Worm (Caenorhabditis elegans): Measurements from ENCODE around the gene msp-79.

The msp-79 gene

ce11 chrIV:9761751-9762150 lies 5.2 kb downstream of the msp-79 start:
- TF ChIP-seq aly-2 (tag; optimal IDR thresholded peaks at IDR 0.05) (no peak), lin-14 (GFP tag; optimal IDR thresholded peaks at IDR 0.05) (peak; percentile 59), ceh-88 (GFP tag; IDR thresholded peaks at IDR 0.05) (no peak), unc-30 (tag; optimal IDR thresholded peaks at IDR 0.05) (no peak), dsc-1 (tag; optimal IDR thresholded peaks at IDR 0.05) (peak; percentile 15), rnt-1 (tag; optimal IDR thresholded peaks at IDR 0.05) (peak; percentile 29), fkh-8 (tag; optimal IDR thresholded peaks at IDR 0.05) (peak; percentile 4), nhr-71 (tag; optimal IDR thresholded peaks at IDR 0.05) (peak; percentile 55), nhr-19 (GFP tag; conservative IDR thresholded peaks at IDR 0.05) (peak; percentile 35; the same call in 1 of the 2 replicates), nhr-20 (tag; optimal IDR thresholded peaks at IDR 0.05) (peak; percentile 28)

- no peak for TF ChIP-seq fkh-10 (GFP tag; optimal IDR thresholded peaks at IDR 0.05)
- TF ChIP-seq snpc-4 (tag; optimal IDR thresholded peaks at IDR 0.05): no peak
- TF ChIP-seq ceh-63 (GFP tag; optimal IDR thresholded peaks at IDR 0.05): no peak
- no peak for TF ChIP-seq nhr-90 (tag; optimal IDR thresholded peaks at IDR 0.05; ENCODE audit: poor library complexity)
- no peak for TF ChIP-seq nhr-84 (tag; optimal IDR thresholded peaks at IDR 0.05)
- TF ChIP-seq tbx-2 (tag; optimal IDR thresholded peaks at IDR 0.05): no peak
- TF ChIP-seq ces-1 (GFP tag; optimal IDR thresholded peaks at IDR 0.05): no peak
- no peak for TF ChIP-seq ztf-4 (tag; optimal IDR thresholded peaks at IDR 0.05)
- no peak for TF ChIP-seq irx-1 (tag; optimal IDR thresholded peaks at IDR 0.05)
- TF ChIP-seq efl-1 (optimal IDR thresholded peaks at IDR 0.05): no peak
- no peak for TF ChIP-seq efl-1 (GFP tag; optimal IDR thresholded peaks at IDR 0.05 in 1 of 2)
- TF ChIP-seq ceh-8 (GFP tag; optimal IDR thresholded peaks at IDR 0.05): no peak
- TF ChIP-seq fos-1 (tag; optimal IDR thresholded peaks at IDR 0.05): no peak
- TF ChIP-seq mab-9 (GFP tag; IDR thresholded peaks at IDR 0.05): no peak
- no peak for TF ChIP-seq lin-39 (tag; optimal IDR thresholded peaks at IDR 0.05)
- no peak for TF ChIP-seq hlh-17 (GFP tag; optimal IDR thresholded peaks at IDR 0.05; ENCODE audit: borderline replicate concordance)
- TF ChIP-seq hpl-2 (GFP tag; optimal IDR thresholded peaks at IDR 0.05): no peak
- no peak for TF ChIP-seq swsn-7 (tag; optimal IDR thresholded peaks at IDR 0.05)
- no peak for TF ChIP-seq aly-2 (tag; optimal IDR thresholded peaks at IDR 0.05)
Observed at ce11 chrIV:9757425-9757740, 9.6 kb downstream of the msp-79 start, which contains the start of gene nhr-97. Gene nhr-97 (plus strand): TSS chrIV:9757641.

- TF ChIP-seq fkh-8 (tag; optimal IDR thresholded peaks at IDR 0.05): peak; percentile 61
- TF ChIP-seq nhr-71 (tag; optimal IDR thresholded peaks at IDR 0.05): peak; percentile 61
- peak; percentile 15 to 32 for TF ChIP-seq efl-1 (optimal IDR thresholded peaks at IDR 0.05)
- TF ChIP-seq efl-1 (GFP tag; optimal IDR thresholded peaks at IDR 0.05 in 1 of 2): no peak
- TF ChIP-seq dsc-1 (tag; optimal IDR thresholded peaks at IDR 0.05): peak; percentile 57
- TF ChIP-seq sox-4 (tag; optimal IDR thresholded peaks at IDR 0.05): no peak
- peak in 2 of 3 experiments; percentile 2 to 17 for TF ChIP-seq dpl-1 (GFP tag; optimal IDR thresholded peaks at IDR 0.05)
- TF ChIP-seq blmp-1 (tag; optimal IDR thresholded peaks at IDR 0.05): peak; percentile 80
- no peak for TF ChIP-seq C34B4.2 (tag; optimal IDR thresholded peaks at IDR 0.05)
- no peak for TF ChIP-seq pag-3 (tag; optimal IDR thresholded peaks at IDR 0.05; ENCODE audit: borderline replicate concordance, insufficient read depth)
- TF ChIP-seq unc-62 (GFP tag; optimal IDR thresholded peaks at IDR 0.05): no peak
- no peak for TF ChIP-seq aha-1 (tag; optimal IDR thresholded peaks at IDR 0.05)
- TF ChIP-seq jun-1 (tag; optimal IDR thresholded peaks at IDR 0.05): no peak
- TF ChIP-seq nhr-85 (tag): peak; percentile 90
- no peak for TF ChIP-seq mef-2 (tag; optimal IDR thresholded peaks at IDR 0.05)
- no peak for TF ChIP-seq egl-27 (tag; optimal IDR thresholded peaks at IDR 0.05)
- peak; percentile 28 for TF ChIP-seq nhr-19 (GFP tag; conservative IDR thresholded peaks at IDR 0.05)
- peak; percentile 41 for TF ChIP-seq ztf-4 (tag; optimal IDR thresholded peaks at IDR 0.05)
- TF ChIP-seq nhr-237 (tag; optimal IDR thresholded peaks at IDR 0.05): no peak
- no peak for TF ChIP-seq C04F5.9 (tag; optimal IDR thresholded peaks at IDR 0.05)
- TF ChIP-seq C16A3.4 (tag; optimal IDR thresholded peaks at IDR 0.05): peak; percentile 25
- TF ChIP-seq sptf-1 (tag; optimal IDR thresholded peaks at IDR 0.05): no peak
- TF ChIP-seq mdl-1 (tag; optimal IDR thresholded peaks at IDR 0.05): peak in 1 of 2 experiments; percentile 19
- no peak for TF ChIP-seq skn-1 (tag; optimal IDR thresholded peaks at IDR 0.05)
- TF ChIP-seq irx-1 (tag; optimal IDR thresholded peaks at IDR 0.05): peak; percentile 0
- no peak for TF ChIP-seq Y116A8C.19 (tag; optimal IDR thresholded peaks at IDR 0.05; ENCODE audit: borderline replicate concordance)
- TF ChIP-seq efl-3 (GFP tag; optimal IDR thresholded peaks at IDR 0.05): no peak
- peak; percentile 58 for TF ChIP-seq tbx-2 (tag; optimal IDR thresholded peaks at IDR 0.05)
- TF ChIP-seq egl-13 (tag; optimal IDR thresholded peaks at IDR 0.05): no peak
Observed at ce11 chrIV:9756647-9757424, 10.1 kb downstream of the msp-79 start.

Data from whole organism, L1 larva.